Fruit fly (Drosophila melanogaster) whole organism, embryonic: ENCODE measurements around the gene Pex10.

Experiments used
- Bteb2 ChIP-seq: fragments of 200-800 bp; sonication (Bioruptor generic); optimal IDR thresholded peaks from 2 replicates; lab custom pipeline; 2016; ENCODE audit warnings: missing biosample characterization, missing genetic modification characterization
- CG10147 ChIP-seq: fragments of 200-800 bp; sonication (Bioruptor generic); optimal IDR thresholded peaks from 2 replicates; lab custom pipeline; 2019; ENCODE audit warnings: missing biosample characterization, mild to moderate bottlenecking, missing genetic modification characterization, moderate library complexity
- CG10267 ChIP-seq: fragments of 200-800 bp; sonication (Bioruptor generic); optimal IDR thresholded peaks from 2 replicates; lab custom pipeline; 2018; ENCODE audit warnings: missing biosample characterization, mild to moderate bottlenecking, missing genetic modification characterization, moderate library complexity
- CG10431 ChIP-seq: fragments of 200-800 bp; sonication (Bioruptor generic); optimal IDR thresholded peaks from 3 replicates; lab custom pipeline; 2018; ENCODE audit warnings: missing biosample characterization, mild to moderate bottlenecking, missing genetic modification characterization
- CG11695 ChIP-seq: fragments of 200-800 bp; sonication (Bioruptor generic); IDR thresholded peaks from 3 replicates; pipeline ENCODE4 v1.3.6; 2022; ENCODE audit warnings: missing biosample characterization, missing genetic modification characterization
- CG12236 ChIP-seq: fragments of 200-800 bp; sonication (Bioruptor generic); optimal IDR thresholded peaks from 2 replicates; lab custom pipeline; 2016; ENCODE audit warnings: missing biosample characterization, missing genetic modification characterization
- CG13123 ChIP-seq: fragments of 200-800 bp; sonication (Bioruptor generic); optimal IDR thresholded peaks from 2 replicates; lab custom pipeline; 2016; ENCODE audit warnings: missing biosample characterization, missing genetic modification characterization
- CG13296 ChIP-seq: fragments of 200-800 bp; sonication (Bioruptor generic); optimal IDR thresholded peaks from 3 replicates; lab custom pipeline; 2018; ENCODE audit warnings: missing biosample characterization, mild to moderate bottlenecking, missing genetic modification characterization
- CG13775 ChIP-seq: fragments of 200-800 bp; sonication (Bioruptor generic); optimal IDR thresholded peaks from 3 replicates; lab custom pipeline; 2017; ENCODE audit warnings: missing biosample characterization, mild to moderate bottlenecking, missing genetic modification characterization
- CG16813 ChIP-seq: fragments of 200-800 bp; sonication (Bioruptor generic); IDR thresholded peaks from 3 replicates; pipeline ENCODE4 v1.3.6; 2022; ENCODE audit warnings: missing biosample characterization, missing genetic modification characterization; ENCODE audit not compliant: partially characterized antibody
- CG18599 ChIP-seq: fragments of 200-800 bp; sonication (Bioruptor generic); optimal IDR thresholded peaks from 3 replicates; lab custom pipeline; 2017; ENCODE audit warnings: missing biosample characterization, missing genetic modification characterization, mild to moderate bottlenecking, moderate library complexity, missing genetic modification reagents
- CG30020 ChIP-seq: fragments of 200-800 bp; optimal IDR thresholded peaks from 2 replicates; lab custom pipeline; 2019; ENCODE audit warnings: missing biosample characterization, mild to moderate bottlenecking, missing genetic modification characterization, moderate library complexity
- CG34422 ChIP-seq: fragments of 200-800 bp; sonication (Bioruptor generic); IDR thresholded peaks from 3 replicates; pipeline ENCODE4 v1.3.6; 2022; ENCODE audit warnings: missing biosample characterization, missing genetic modification characterization
- CG3838 ChIP-seq: fragments of 200-800 bp; sonication (Bioruptor generic); optimal IDR thresholded peaks from 3 replicates; lab custom pipeline; 2016; ENCODE audit warnings: missing biosample characterization, missing genetic modification characterization
- CG5180 ChIP-seq: fragments of 200-800 bp; sonication (Bioruptor generic); optimal IDR thresholded peaks from 3 replicates; lab custom pipeline; 2017; ENCODE audit warnings: missing biosample characterization, missing genetic modification characterization, mild to moderate bottlenecking, moderate library complexity, missing genetic modification reagents
- CG6175 ChIP-seq: fragments of 200-800 bp; sonication (Bioruptor generic); IDR thresholded peaks from 3 replicates; pipeline ENCODE4 v1.3.6; 2022; ENCODE audit warnings: missing biosample characterization, missing genetic modification characterization
- CG6813 ChIP-seq: fragments of 200-800 bp; sonication (Bioruptor generic); optimal IDR thresholded peaks from 2 replicates; lab custom pipeline; 2017; ENCODE audit warnings: missing biosample characterization, missing genetic modification characterization, mild to moderate bottlenecking, moderate library complexity, missing genetic modification reagents
- CG6854 ChIP-seq: fragments of 200-800 bp; sonication (Bioruptor generic); optimal IDR thresholded peaks from 3 replicates; lab custom pipeline; 2017; ENCODE audit warnings: missing biosample characterization, mild to moderate bottlenecking, missing genetic modification characterization
- CG7271 ChIP-seq: fragments of 200-800 bp; sonication (Bioruptor generic); optimal IDR thresholded peaks from 2 replicates; lab custom pipeline; 2018; ENCODE audit warnings: missing biosample characterization, mild to moderate bottlenecking, missing genetic modification characterization, moderate library complexity
- CG7556 ChIP-seq: fragments of 200-800 bp; sonication (Bioruptor generic); optimal IDR thresholded peaks from 2 replicates; lab custom pipeline; 2017; ENCODE audit warnings: missing biosample characterization, mild to moderate bottlenecking, missing genetic modification characterization
- CG9797 ChIP-seq: fragments of 200-800 bp; sonication (Bioruptor generic); optimal IDR thresholded peaks from 3 replicates; lab custom pipeline; 2018; ENCODE audit warnings: missing biosample characterization, mild to moderate bottlenecking, missing genetic modification characterization
- CoRest ChIP-seq: fragments of 200-800 bp; sonication (Bioruptor generic); optimal IDR thresholded peaks from 3 replicates; lab custom pipeline; 2018; ENCODE audit warnings: missing biosample characterization, mild to moderate bottlenecking, missing genetic modification characterization, moderate library complexity
- D19B ChIP-seq: fragments of 200-800 bp; sonication (Bioruptor generic); optimal IDR thresholded peaks from 2 replicates; lab custom pipeline; 2017; ENCODE audit warnings: missing biosample characterization, mild to moderate bottlenecking, missing genetic modification characterization
- Dip3 ChIP-seq: fragments of 200-800 bp; sonication (Bioruptor generic); optimal IDR thresholded peaks from 3 replicates; lab custom pipeline; 2016; ENCODE audit warnings: missing biosample characterization, missing genetic modification characterization
- Dll ChIP-seq: fragments of 200-800 bp; sonication (Bioruptor generic); IDR thresholded peaks from 4 replicates; pipeline ENCODE4 v1.3.6; 2022; ENCODE audit warnings: missing biosample characterization, missing genetic modification characterization; ENCODE audit not compliant: partially characterized antibody
- Ets65A ChIP-seq: fragments of 200-800 bp; sonication (Bioruptor generic); peaks from one replicate; lab custom pipeline; 2016; ENCODE audit warnings: missing biosample characterization, missing genetic modification characterization
- Ets97D ChIP-seq: fragments of 200-800 bp; sonication (Bioruptor generic); optimal IDR thresholded peaks from 3 replicates; lab custom pipeline; 2016; ENCODE audit warnings: missing biosample characterization, missing genetic modification characterization
- GATAe ChIP-seq: fragments of 200-800 bp; sonication (Bioruptor generic); conservative IDR thresholded peaks from 2 replicates; pipeline ENCODE4 v1.3.6; 2022; ENCODE audit warnings: missing biosample characterization, missing genetic modification characterization
- HLH4C ChIP-seq: fragments of 200-800 bp; sonication (Bioruptor generic); IDR thresholded peaks from 3 replicates; pipeline ENCODE4 v1.3.6; 2022; ENCODE audit warnings: missing biosample characterization, missing genetic modification characterization; ENCODE audit not compliant: partially characterized antibody
- HLH54F ChIP-seq: fragments of 200-800 bp; sonication (Bioruptor generic); optimal IDR thresholded peaks from 3 replicates; lab custom pipeline; 2016; ENCODE audit warnings: missing biosample characterization, missing genetic modification characterization
- HLHmδ ChIP-seq: fragments of 200-800 bp; sonication (Bioruptor generic); optimal IDR thresholded peaks from 2 replicates; lab custom pipeline; 2018; ENCODE audit warnings: missing biosample characterization, mild to moderate bottlenecking, missing genetic modification characterization, moderate library complexity
- Hey ChIP-seq: fragments of 200-800 bp; sonication (Bioruptor generic); optimal IDR thresholded peaks from 3 replicates; lab custom pipeline; 2018; ENCODE audit warnings: missing biosample characterization, mild to moderate bottlenecking, missing genetic modification characterization
- Mes4 ChIP-seq: fragments of 200-800 bp; sonication (Bioruptor generic); optimal IDR thresholded peaks from 2 replicates; lab custom pipeline; 2016; ENCODE audit warnings: missing biosample characterization, missing genetic modification characterization
- Mrtf ChIP-seq: fragments of 200-800 bp; sonication (Bioruptor generic); IDR thresholded peaks from 3 replicates; pipeline ENCODE4 v1.3.6; 2022; ENCODE audit warnings: missing biosample characterization, missing genetic modification characterization
- Side ChIP-seq: fragments of 200-800 bp; sonication (Bioruptor generic); optimal IDR thresholded peaks from 2 replicates; lab custom pipeline; 2016; ENCODE audit warnings: missing biosample characterization, missing genetic modification characterization
- Six4 ChIP-seq: fragments of 200-800 bp; sonication (Bioruptor generic); optimal IDR thresholded peaks from 2 replicates; lab custom pipeline; 2016; ENCODE audit warnings: missing biosample characterization, missing genetic modification characterization
- Sry-δ ChIP-seq: fragments of 200-800 bp; sonication (Bioruptor generic); optimal IDR thresholded peaks from 2 replicates; lab custom pipeline; 2016; ENCODE audit warnings: missing biosample characterization, missing genetic modification characterization
- cas ChIP-seq: fragments of 200-800 bp; sonication (Bioruptor generic); IDR thresholded peaks from 2 replicates; pipeline ENCODE4 v1.3.6; 2022; ENCODE audit warnings: missing biosample characterization, missing genetic modification characterization
- caup ChIP-seq: fragments of 200-800 bp; sonication (Bioruptor generic); optimal IDR thresholded peaks from 3 replicates; lab custom pipeline; 2017; ENCODE audit warnings: missing biosample characterization, mild to moderate bottlenecking, missing genetic modification characterization, moderate library complexity; ENCODE audit not compliant: severe bottlenecking
- cg ChIP-seq: fragments of 200-800 bp; sonication (Bioruptor generic); optimal IDR thresholded peaks from 3 replicates; lab custom pipeline; 2019; ENCODE audit warnings: missing biosample characterization, mild to moderate bottlenecking, missing genetic modification characterization, moderate library complexity
- da ChIP-seq: fragments of 200-800 bp; sonication (Bioruptor generic); optimal IDR thresholded peaks from 2 replicates; lab custom pipeline; 2016; ENCODE audit warnings: missing biosample characterization, missing genetic modification characterization
- emc ChIP-seq: fragments of 200-800 bp; sonication (Bioruptor generic); optimal IDR thresholded peaks from 2 replicates; lab custom pipeline; 2016; ENCODE audit warnings: missing biosample characterization, missing genetic modification characterization
- exex ChIP-seq: fragments of 200-800 bp; sonication (Bioruptor generic); optimal IDR thresholded peaks from 4 replicates; lab custom pipeline; 2018; ENCODE audit warnings: missing biosample characterization, mild to moderate bottlenecking, missing genetic modification characterization, moderate library complexity
- fd64A ChIP-seq: fragments of 200-800 bp; sonication (Bioruptor generic); optimal IDR thresholded peaks from 3 replicates; lab custom pipeline; 2018; ENCODE audit warnings: missing biosample characterization, mild to moderate bottlenecking, missing genetic modification characterization
- hb ChIP-seq: fragments of 200-800 bp; sonication (Bioruptor generic); IDR thresholded peaks from 3 replicates; pipeline ENCODE4 v1.3.6; 2022; ENCODE audit warnings: missing biosample characterization, missing genetic modification characterization; ENCODE audit not compliant: partially characterized antibody
- hth ChIP-seq: fragments of >200 bp; optimal IDR thresholded peaks from 2 replicates; lab custom pipeline; 2017; ENCODE audit warnings: inconsistent platforms
- tgo ChIP-seq: fragments of 200-800 bp; sonication (Bioruptor generic); IDR thresholded peaks from 3 replicates; pipeline ENCODE4 v1.3.6; 2022; ENCODE audit warnings: missing biosample characterization, missing genetic modification characterization
- ttk ChIP-seq: fragments of 200-800 bp; sonication (Bioruptor generic); IDR thresholded peaks from 2 replicates; pipeline ENCODE4 v2.1.2; 2022; ENCODE audit warnings: missing biosample characterization, missing genetic modification characterization

Gene Pex10

dm6 chr3L:1536487-1537337 lies 21.3 kb upstream of the Pex10 start, which contains the start of the genes CG12091 and pns (continued):
- TF ChIP-seq CG12236 (GFP tag; lab: Kevin White, UChicago), result peak; percentile 50
- peak; percentile 46 for TF ChIP-seq CG13123
- TF ChIP-seq CG30020 (tag; lab: Kevin White, UChicago), result peak; percentile 80
- TF ChIP-seq Ets65A, result peak; percentile 93
- no peak for TF ChIP-seq GATAe (GFP tag; lab: Robert Waterston, UW)
- TF ChIP-seq Mrtf (GFP tag; lab: Robert Waterston, UW), result no peak
- peak; percentile 67 for TF ChIP-seq Sry-δ (GFP tag; lab: Kevin White, UChicago)
- TF ChIP-seq ttk (GFP tag; lab: Robert Waterston, UW), result 0 out of 2 replicates have a peak, but pooled peaks have one; percentile 29
- TF ChIP-seq CG10431 (GFP tag; lab: Kevin White, UChicago), result peak; percentile 12
- TF ChIP-seq exex (tag; lab: Kevin White, UChicago), result peak; percentile 21
- peak; percentile 62 for TF ChIP-seq Mes4
- peak; percentile 40; the same call in 1 of the 3 replicates for TF ChIP-seq HLH4C
- peak; percentile 41; the same call in 1 of the 4 replicates for TF ChIP-seq Dll (GFP tag; lab: Robert Waterston, UW)
- peak; percentile 50 for TF ChIP-seq CG13296 (GFP tag; lab: Kevin White, UChicago)
- TF ChIP-seq CG13775 (GFP tag; lab: Kevin White, UChicago), result peak; percentile 73
- peak; percentile 90 for TF ChIP-seq CG10267
- TF ChIP-seq Six4, result peak; percentile 43
- 0 out of 3 replicates have a peak, but pooled peaks have one; percentile 6 for TF ChIP-seq CG16813
- peak; percentile 23 for TF ChIP-seq D19B (GFP tag; lab: Kevin White, UChicago)
- TF ChIP-seq CG6175 (GFP tag; lab: Robert Waterston, UW), result no peak
- peak; percentile 71 for TF ChIP-seq caup (GFP tag; lab: Kevin White, UChicago)
- peak; percentile 65; the same call in 2 of the 3 replicates for TF ChIP-seq CG11695 (GFP tag; lab: Robert Waterston, UW)
- no peak for TF ChIP-seq cg (GFP tag; lab: Kevin White, UChicago)
- peak; percentile 17 for TF ChIP-seq CG6854
- peak; percentile 61 for TF ChIP-seq HLH54F (GFP tag; lab: Kevin White, UChicago)
- peak; percentile 66 for TF ChIP-seq Dip3 (GFP tag; lab: Kevin White, UChicago)
- TF ChIP-seq Hey (tag; lab: Kevin White, UChicago), result no peak
- no peak for TF ChIP-seq fd64A (GFP tag; lab: Kevin White, UChicago)
- TF ChIP-seq cas, result peak; percentile 27; the same call in 1 of the 2 replicates
- TF ChIP-seq Ets97D, result peak; percentile 84
- peak; percentile 56; the same call in 2 of the 3 replicates for TF ChIP-seq tgo (GFP tag; lab: Robert Waterston, UW)
- TF ChIP-seq CG6813 (GFP tag; lab: Kevin White, UChicago), result peak; percentile 31
- TF ChIP-seq HLHmδ (GFP tag; lab: Kevin White, UChicago), result peak; percentile 71
- TF ChIP-seq CG10147 (GFP tag; lab: Kevin White, UChicago), result no peak
- peak; percentile 48 for TF ChIP-seq CG3838
- peak; percentile 56 for TF ChIP-seq Bteb2 (GFP tag; lab: Kevin White, UChicago)
- peak; percentile 77 for TF ChIP-seq CoRest (tag; lab: Kevin White, UChicago)
- peak; percentile 59 for TF ChIP-seq CG7556
- TF ChIP-seq da (GFP tag; lab: Kevin White, UChicago), result peak; percentile 8
- peak; percentile 96 for TF ChIP-seq CG9797
- TF ChIP-seq hth (lab: Kevin White, UChicago), result no peak
- TF ChIP-seq CG7271 (tag; lab: Kevin White, UChicago), result peak; percentile 52
- no peak for TF ChIP-seq hb (GFP tag; lab: Robert Waterston, UW)
- TF ChIP-seq CG5180, result peak; percentile 41
- peak; percentile 40 for TF ChIP-seq Side (GFP tag; lab: Kevin White, UChicago)
- TF ChIP-seq CG18599, result peak; percentile 70
- peak; percentile 59; the same call in 1 of the 3 replicates for TF ChIP-seq CG34422
- no peak for TF ChIP-seq emc (GFP tag; lab: Kevin White, UChicago)
